Worm (Caenorhabditis elegans) whole organism, L1 larva: ENCODE measurements around the gene mboa-4.
A peak's percentile ranks its signal among the peaks of the same experiment; 100 is the strongest.

Experiments
- C04F5.9 ChIP-seq: sonication (generic microtip); optimal IDR thresholded peaks from 2 replicates; lab custom pipeline; 2016; ENCODE audit warnings: missing genetic modification characterization, missing compliant biosample characterization
- C34B4.2 ChIP-seq: sonication (generic microtip); optimal IDR thresholded peaks from 2 replicates; lab custom pipeline; 2017; ENCODE audit warnings: mild to moderate bottlenecking, missing genetic modification characterization, missing compliant biosample characterization
- F16B12.6 ChIP-seq: fragments of 150-350 bp; optimal IDR thresholded peaks from 2 replicates; lab custom pipeline; 2014; ENCODE audit warnings: missing biosample characterization, missing genetic modification characterization
- blmp-1 ChIP-seq: fragments of 150-350 bp; optimal IDR thresholded peaks from 2 replicates; lab custom pipeline; 2014; ENCODE audit warnings: missing biosample characterization, missing genetic modification characterization
- ceh-63 ChIP-seq: fragments of 200-800 bp; sonication (Bioruptor generic); optimal IDR thresholded peaks from 2 replicates; lab custom pipeline; 2018; ENCODE audit warnings: mild to moderate bottlenecking, missing genetic modification characterization, missing compliant biosample characterization
- ceh-8 ChIP-seq: fragments of 200-800 bp; sonication (Bioruptor generic); optimal IDR thresholded peaks from 2 replicates; lab custom pipeline; 2018; ENCODE audit warnings: mild to moderate bottlenecking, missing genetic modification characterization, moderate library complexity, missing compliant biosample characterization
- ceh-82 ChIP-seq, 3 experiments: fragments of 150-350 bp in 1 of 3; sonication (generic microtip) in 2 of 3; optimal IDR thresholded peaks; 2 replicates each; lab custom pipeline; 2014 to 2017; ENCODE audit warnings: missing biosample characterization in 3 of 3, missing genetic modification characterization in 3 of 3
- ces-1 ChIP-seq: fragments of 150-350 bp; optimal IDR thresholded peaks from 2 replicates; lab custom pipeline; 2014; ENCODE audit warnings: missing biosample characterization, missing genetic modification reagents, missing genetic modification characterization
- egl-13 ChIP-seq: sonication (generic microtip); optimal IDR thresholded peaks from 2 replicates; lab custom pipeline; 2016; ENCODE audit warnings: missing genotype, missing genetic modification reagents, missing genetic modification characterization, missing compliant biosample characterization
- egl-27 ChIP-seq, 2 experiments: fragments of 150-350 bp in 1 of 2; sonication (generic microtip); optimal IDR thresholded peaks; 3 replicates each; lab custom pipeline; 2017 to 2018; ENCODE audit warnings: missing biosample characterization in 2 of 2, missing genetic modification characterization in 2 of 2, missing genetic modification reagents in 2 of 2
- elt-2 ChIP-seq: sonication (generic microtip); optimal IDR thresholded peaks from 2 replicates; lab custom pipeline; 2016; ENCODE audit warnings: missing genetic modification characterization, mild to moderate bottlenecking, inconsistent platforms, missing compliant biosample characterization, missing genetic modification reagents
- elt-3 ChIP-seq, 6 experiments: fragments of 150-350 bp in 1 of 6; sonication (generic microtip); optimal IDR thresholded peaks; 2 replicates each; lab custom pipeline; 2017 to 2018; ENCODE audit warnings: missing biosample characterization in 6 of 6, missing genetic modification characterization in 6 of 6, inconsistent platforms in 1 of 6
- fkh-8 ChIP-seq: sonication (generic microtip); optimal IDR thresholded peaks from 2 replicates; lab custom pipeline; 2016; ENCODE audit warnings: mild to moderate bottlenecking, missing genetic modification characterization, missing compliant biosample characterization
- grh-1 ChIP-seq: fragments of 200-800 bp; sonication (Bioruptor generic); IDR thresholded peaks from 2 replicates; pipeline ENCODE4 v1.3.6; 2022; ENCODE audit warnings: missing genetic modification reagents, missing genetic modification characterization, missing compliant biosample characterization
- hlh-17 ChIP-seq: fragments of 200-800 bp; sonication (Bioruptor generic); optimal IDR thresholded peaks from 2 replicates; lab custom pipeline; 2018; ENCODE audit warnings: missing genetic modification characterization, mild to moderate bottlenecking, missing compliant biosample characterization, moderate library complexity, borderline replicate concordance
- isw-1 ChIP-seq: fragments of 200-800 bp; sonication (Bioruptor generic); IDR thresholded peaks from 2 replicates; pipeline ENCODE4 v1.3.6; 2022; ENCODE audit warnings: missing genetic modification characterization, missing compliant biosample characterization
- lin-13 ChIP-seq: fragments of 150-350 bp; optimal IDR thresholded peaks from 2 replicates; lab custom pipeline; 2014; ENCODE audit warnings: missing biosample characterization, missing genetic modification reagents, missing genetic modification characterization
- lin-14 ChIP-seq: fragments of 200-800 bp; sonication (Bioruptor generic); optimal IDR thresholded peaks from 2 replicates; lab custom pipeline; 2018; ENCODE audit warnings: mild to moderate bottlenecking, missing genetic modification characterization, moderate library complexity, missing compliant biosample characterization
- lin-15B ChIP-seq: fragments of 150-350 bp; sonication (generic microtip); optimal IDR thresholded peaks from 3 replicates; lab custom pipeline; 2014; ENCODE audit warnings: missing biosample characterization, missing genetic modification characterization
- lsy-2 ChIP-seq, 2 experiments: fragments of 150-350 bp; optimal IDR thresholded peaks; 2 replicates each; lab custom pipeline; 2014; ENCODE audit warnings: missing biosample characterization in 2 of 2, missing genetic modification characterization in 2 of 2
- mef-2 ChIP-seq: fragments of 150-350 bp; optimal IDR thresholded peaks from 2 replicates; lab custom pipeline; 2014; ENCODE audit warnings: missing biosample characterization, missing genetic modification characterization
- mep-1 ChIP-seq: fragments of 150-350 bp; optimal IDR thresholded peaks from 2 replicates; lab custom pipeline; 2014; ENCODE audit warnings: missing biosample characterization, missing genetic modification characterization
- nhr-11 ChIP-seq: fragments of 150-350 bp; optimal IDR thresholded peaks from 2 replicates; lab custom pipeline; 2014; ENCODE audit warnings: missing biosample characterization, missing genetic modification characterization
- nhr-19 ChIP-seq: fragments of 200-800 bp; sonication (Bioruptor generic); conservative IDR thresholded peaks from 2 replicates; pipeline ENCODE4 v1.3.6; 2022; ENCODE audit warnings: missing genetic modification characterization, missing compliant biosample characterization
- nhr-20 ChIP-seq: sonication (generic microtip); optimal IDR thresholded peaks from 2 replicates; lab custom pipeline; 2016; ENCODE audit warnings: mild to moderate bottlenecking, missing genetic modification characterization, missing compliant biosample characterization
- nhr-28 ChIP-seq: fragments of 150-350 bp; optimal IDR thresholded peaks from 2 replicates; lab custom pipeline; 2014; ENCODE audit warnings: missing biosample characterization, missing genetic modification characterization
- nhr-47 ChIP-seq: sonication (generic microtip); optimal IDR thresholded peaks from 2 replicates; lab custom pipeline; 2016; ENCODE audit warnings: mild to moderate bottlenecking, missing genetic modification characterization, moderate library complexity, missing compliant biosample characterization
- nhr-71 ChIP-seq: sonication (generic microtip); optimal IDR thresholded peaks from 2 replicates; lab custom pipeline; 2016; ENCODE audit warnings: mild to moderate bottlenecking, missing genetic modification characterization, moderate library complexity, missing compliant biosample characterization
- nhr-77 ChIP-seq: fragments of 150-350 bp; optimal IDR thresholded peaks from 2 replicates; lab custom pipeline; 2014; ENCODE audit warnings: missing biosample characterization, missing genetic modification characterization
- nhr-84 ChIP-seq: sonication (generic microtip); optimal IDR thresholded peaks from 2 replicates; lab custom pipeline; 2017; ENCODE audit warnings: missing biosample characterization, missing genetic modification characterization
- nhr-85 ChIP-seq: sonication (generic microtip); peaks from one replicate; lab custom pipeline; 2016; ENCODE audit warnings: missing genetic modification characterization, inconsistent platforms, missing compliant biosample characterization
- nhr-90 ChIP-seq: sonication (generic microtip); optimal IDR thresholded peaks from 2 replicates; lab custom pipeline; 2016; ENCODE audit warnings: mild to moderate bottlenecking, missing genetic modification characterization, missing compliant biosample characterization; ENCODE audit not compliant: poor library complexity
- pax-3 ChIP-seq: fragments of 200-800 bp; sonication (Bioruptor generic); optimal IDR thresholded peaks from 2 replicates; lab custom pipeline; 2018; ENCODE audit warnings: mild to moderate bottlenecking, missing genetic modification characterization, moderate library complexity, missing compliant biosample characterization
- pqm-1 ChIP-seq: sonication (generic microtip); optimal IDR thresholded peaks from 3 replicates; lab custom pipeline; 2017; ENCODE audit warnings: missing biosample characterization, missing genetic modification characterization
- rnt-1 ChIP-seq: sonication (generic microtip); optimal IDR thresholded peaks from 2 replicates; lab custom pipeline; 2016; ENCODE audit warnings: mild to moderate bottlenecking, missing genetic modification characterization, moderate library complexity, missing compliant biosample characterization
- skn-1 ChIP-seq: fragments of 150-350 bp; optimal IDR thresholded peaks from 2 replicates; lab custom pipeline; 2014; ENCODE audit warnings: missing biosample characterization, missing genetic modification characterization
- snpc-4 ChIP-seq: fragments of 150-350 bp; optimal IDR thresholded peaks from 2 replicates; lab custom pipeline; 2014; ENCODE audit warnings: missing biosample characterization, missing genetic modification characterization
- snu-23 ChIP-seq: sonication (generic microtip); optimal IDR thresholded peaks from 2 replicates; lab custom pipeline; 2016; ENCODE audit warnings: missing genetic modification characterization, missing compliant biosample characterization
- sox-4 ChIP-seq: sonication (generic microtip); optimal IDR thresholded peaks from 2 replicates; lab custom pipeline; 2016; ENCODE audit warnings: missing genetic modification characterization, missing compliant biosample characterization
- sptf-1 ChIP-seq: fragments of 150-350 bp; optimal IDR thresholded peaks from 2 replicates; lab custom pipeline; 2014; ENCODE audit warnings: missing biosample characterization, missing genetic modification characterization
- sup-37 ChIP-seq: fragments of 200-800 bp; sonication (Bioruptor generic); optimal IDR thresholded peaks from 2 replicates; lab custom pipeline; 2018; ENCODE audit warnings: mild to moderate bottlenecking, missing genetic modification characterization, missing compliant biosample characterization
- swsn-7 ChIP-seq: sonication (generic microtip); optimal IDR thresholded peaks from 2 replicates; lab custom pipeline; 2016; ENCODE audit warnings: missing genetic modification characterization, missing compliant biosample characterization
- tbx-2 ChIP-seq: sonication (generic microtip); optimal IDR thresholded peaks from 2 replicates; lab custom pipeline; 2016; ENCODE audit warnings: missing genetic modification characterization, missing compliant biosample characterization
- tlp-1 ChIP-seq: fragments of 150-350 bp; optimal IDR thresholded peaks from 2 replicates; lab custom pipeline; 2014; ENCODE audit warnings: missing biosample characterization, missing genetic modification characterization
- unc-62 ChIP-seq: fragments of 150-350 bp; optimal IDR thresholded peaks from 2 replicates; lab custom pipeline; 2014; ENCODE audit warnings: missing biosample characterization, missing genetic modification reagents, missing genetic modification characterization
- unc-86 ChIP-seq: sonication (generic microtip); optimal IDR thresholded peaks from 2 replicates; lab custom pipeline; 2016; ENCODE audit warnings: missing genetic modification characterization, missing compliant biosample characterization
- unc-98 ChIP-seq: fragments of 200-800 bp; sonication (Bioruptor generic); IDR thresholded peaks from 2 replicates; pipeline ENCODE4 v1.3.6; 2022; ENCODE audit warnings: missing genetic modification characterization, missing compliant biosample characterization
- vab-15 ChIP-seq: sonication (generic microtip); optimal IDR thresholded peaks from 2 replicates; lab custom pipeline; 2017; ENCODE audit warnings: missing genotype, mild to moderate bottlenecking, missing genetic modification characterization, missing compliant biosample characterization
- zag-1 ChIP-seq: fragments of 150-350 bp; optimal IDR thresholded peaks from 2 replicates; lab custom pipeline; 2014; ENCODE audit warnings: missing biosample characterization, missing genetic modification characterization
- zip-4 ChIP-seq: fragments of 200-800 bp; sonication (Bioruptor generic); optimal IDR thresholded peaks from 2 replicates; lab custom pipeline; 2018; ENCODE audit warnings: mild to moderate bottlenecking, missing genetic modification characterization, moderate library complexity, missing compliant biosample characterization
- ztf-11 ChIP-seq, 2 experiments: sonication (generic microtip); optimal IDR thresholded peaks; 2 replicates each; lab custom pipeline; 2016 to 2017; ENCODE audit warnings: missing genetic modification characterization in 2 of 2, missing biosample characterization in 1 of 2, missing compliant biosample characterization in 1 of 2
- ztf-4 ChIP-seq: fragments of 150-350 bp; optimal IDR thresholded peaks from 2 replicates; lab custom pipeline; 2014; ENCODE audit warnings: missing biosample characterization, missing genetic modification characterization

mboa-4 gene

DNA sequence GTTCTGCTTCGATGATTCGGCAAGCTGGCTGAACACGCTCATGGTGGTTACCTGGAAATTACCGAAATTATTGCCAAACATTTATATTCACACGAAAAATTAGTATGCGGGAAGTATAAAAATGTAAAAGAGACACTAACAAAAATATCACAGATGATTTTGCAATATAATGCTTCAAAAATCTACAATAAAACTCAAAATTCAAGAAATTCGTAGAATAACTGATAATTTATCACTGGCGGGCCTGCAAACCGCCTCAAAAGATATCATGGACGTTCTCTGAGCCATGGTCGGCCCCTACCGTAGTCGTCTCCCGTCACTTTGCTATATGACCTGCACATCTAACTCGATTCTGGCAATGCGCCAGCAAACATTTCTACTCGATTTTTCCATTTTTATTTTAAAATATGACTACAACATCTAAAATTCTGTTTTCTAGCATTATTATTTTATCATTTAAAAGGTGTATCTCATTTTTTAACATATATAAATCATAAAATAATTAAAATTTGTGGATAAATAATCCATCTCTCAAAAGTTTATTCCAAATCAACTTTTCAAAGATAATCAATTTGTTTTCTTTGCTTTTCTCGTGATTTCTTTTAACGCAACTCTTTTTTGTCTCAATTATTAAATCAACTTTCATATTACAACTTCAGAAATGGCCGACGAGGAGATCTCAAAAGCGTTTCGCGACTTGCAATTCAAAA lies 10.2 kb downstream of the mboa-4 start, which contains the start of the genes F01G4.6 and pfd-1:
TSS of gene F01G4.6 (minus strand) at position 51 of the 710 bp plus-strand sequence.
TSS of gene pfd-1 (plus strand) at position 660 of the 710 bp plus-strand sequence.
- TF ChIP-seq mef-2 (tag; lab: Kevin White, UChicago) (peak; percentile 53), pax-3 (tag; lab: Kevin White, UChicago) (peak; percentile 91), F16B12.6 (peak; percentile 73), C34B4.2 (tag; lab: Kevin White, UChicago) (peak; percentile 53), vab-15 (peak; percentile 83), ceh-8 (GFP tag; lab: Kevin White, UChicago) (peak; percentile 88), lsy-2 (tag; optimal IDR thresholded peaks at IDR 0.05; lab: Kevin White, UChicago) (peak; percentile 99), nhr-11 (tag; lab: Kevin White, UChicago) (peak; percentile 90), unc-62 (no peak), nhr-84 (no peak), C04F5.9 (peak; percentile 83), ces-1 (GFP tag; lab: Kevin White, UChicago) (no peak), sup-37 (GFP tag; lab: Kevin White, UChicago) (peak; percentile 37), zag-1 (tag; lab: Kevin White, UChicago) (peak; percentile 97), nhr-71 (tag; lab: Kevin White, UChicago) (peak; percentile 97), skn-1 (peak; percentile 88), egl-27 (tag; optimal IDR thresholded peaks at IDR 0.05; lab: Kevin White, UChicago) (no peak), ztf-4 (peak; percentile 89), isw-1 (GFP tag; lab: Robert Waterston, UW) (peak; percentile 95), grh-1 (GFP tag; lab: Robert Waterston, UW) (peak; percentile 84), nhr-77 (peak; percentile 92), ztf-11 (tag; optimal IDR thresholded peaks at IDR 0.05; lab: Kevin White, UChicago) (peak in 1 of 2 experiments; percentile 81), snu-23 (peak; percentile 97), nhr-28 (tag; lab: Kevin White, UChicago) (no peak), mep-1 (tag; lab: Kevin White, UChicago) (peak; percentile 92), blmp-1 (tag; lab: Kevin White, UChicago) (peak; percentile 88), lin-15B (peak; percentile 86), pqm-1 (tag; lab: Kevin White, UChicago) (no peak), ceh-82 (tag; optimal IDR thresholded peaks at IDR 0.05; lab: Kevin White, UChicago) (peak; percentile 95 to 97 (median 97)), unc-86 (tag; lab: Kevin White, UChicago) (peak; percentile 86), tlp-1 (tag; lab: Kevin White, UChicago) (no peak), nhr-47 (peak; percentile 96), rnt-1 (tag; lab: Kevin White, UChicago) (peak; percentile 93), swsn-7 (peak; percentile 95), unc-98 (GFP tag; lab: Robert Waterston, UW) (no peak; the same call in 1 of the 2 replicates), snpc-4 (tag; lab: Kevin White, UChicago) (peak; percentile 80), ceh-63 (GFP tag; lab: Kevin White, UChicago) (no peak), tbx-2 (peak; percentile 93), fkh-8 (peak; percentile 95), nhr-19 (GFP tag; lab: Robert Waterston, UW) (peak; percentile 100), sptf-1 (tag; lab: Kevin White, UChicago) (no peak), sox-4 (peak; percentile 68), nhr-85 (tag; lab: Kevin White, UChicago) (peak; percentile 96), elt-3 (tag; optimal IDR thresholded peaks at IDR 0.05; lab: Kevin White, UChicago) (peak; percentile 23 to 94 (median 83)), elt-2 (tag; lab: Kevin White, UChicago) (peak; percentile 84), hlh-17 (GFP tag; lab: Kevin White, UChicago) (no peak), egl-13 (peak; percentile 89), nhr-90 (tag; lab: Kevin White, UChicago) (peak; percentile 92), zip-4 (GFP tag; lab: Kevin White, UChicago) (peak; percentile 83), lin-13 (GFP tag; lab: Kevin White, UChicago) (peak; percentile 93), lin-14 (GFP tag; lab: Kevin White, UChicago) (peak; percentile 96), nhr-20 (tag; lab: Kevin White, UChicago) (peak; percentile 97)
